Worm (Caenorhabditis elegans): ENCODE data around the gene T05H10.8.

T05H10.8 gene

ce11 chrII:8071012-8071625 is 12.2 kb downstream of the T05H10.8 start:
- TF ChIP-seq flt-1 (GFP tag; IDR thresholded peaks at IDR 0.05) (no peak), ref-1 (GFP tag; conservative IDR thresholded peaks at IDR 0.05) (no peak), cog-1 (tag; optimal IDR thresholded peaks at IDR 0.05) (no peak), ztf-29 (GFP tag; IDR thresholded peaks at IDR 0.05) (no peak), klf-2 (GFP tag; conservative IDR thresholded peaks at IDR 0.05) (no peak), T22C8.4 (GFP tag; IDR thresholded peaks at IDR 0.05) (no peak)

DNA sequence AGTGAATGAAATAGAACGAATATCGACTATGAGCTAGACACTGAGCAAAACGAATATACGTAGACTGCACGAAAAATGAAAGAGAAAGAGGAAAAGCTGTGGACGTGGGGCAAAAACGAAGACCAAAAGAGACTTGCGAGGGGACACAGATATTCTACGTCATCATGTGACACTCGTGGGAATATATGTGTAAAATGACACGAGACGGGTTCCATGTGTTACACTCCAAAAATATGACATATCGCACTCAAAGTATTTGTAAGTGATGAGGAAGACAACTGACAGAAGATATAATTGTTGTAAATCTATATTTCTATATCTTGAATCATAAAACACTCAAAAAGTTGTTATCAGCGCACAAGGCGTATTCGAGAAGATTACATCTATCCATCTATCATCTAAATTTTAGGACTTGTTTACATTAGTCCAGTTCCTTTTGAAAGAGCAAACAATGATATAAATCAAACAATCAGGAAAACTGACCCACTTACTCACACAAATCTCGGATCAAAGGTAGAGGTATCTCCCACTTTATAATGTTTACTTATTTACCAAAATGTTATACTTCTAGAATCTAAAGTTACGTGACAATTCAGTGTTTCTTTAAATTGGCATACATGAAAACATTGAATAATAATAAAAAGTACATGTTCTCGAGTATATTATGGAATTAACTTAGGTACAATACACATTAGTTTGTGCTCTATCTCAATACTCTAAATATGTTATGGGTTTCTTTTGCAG is 13.1 kb downstream of the T05H10.8 start:
- no peak for TF ChIP-seq med-1 (GFP tag; optimal IDR thresholded peaks at IDR 0.05; ENCODE audit: insufficient read depth)
- peak; percentile 28 for TF ChIP-seq cog-1 (tag; optimal IDR thresholded peaks at IDR 0.05)
- TF ChIP-seq tab-1 (GFP tag; IDR thresholded peaks at IDR 0.05), result no peak
- no peak for TF ChIP-seq ref-1 (GFP tag; conservative IDR thresholded peaks at IDR 0.05)

ce11 chrII:8073222-8073621 is 14.4 kb downstream of the T05H10.8 start, which contains the start of gene gpcp-2:
TSS of gene gpcp-2 (minus strand) at chrII:8073374.
- TF ChIP-seq med-1 (GFP tag; optimal IDR thresholded peaks at IDR 0.05; ENCODE audit: insufficient read depth), result no peak
- no peak for TF ChIP-seq T22C8.4 (GFP tag; IDR thresholded peaks at IDR 0.05)
- TF ChIP-seq flt-1 (GFP tag; IDR thresholded peaks at IDR 0.05), result no peak
- no peak for TF ChIP-seq ztf-29 (GFP tag; IDR thresholded peaks at IDR 0.05)
- no peak for TF ChIP-seq klf-2 (GFP tag; conservative IDR thresholded peaks at IDR 0.05)
- TF ChIP-seq tab-1 (GFP tag; IDR thresholded peaks at IDR 0.05), result no peak
- no peak for TF ChIP-seq ztf-23 (GFP tag; IDR thresholded peaks at IDR 0.05)

ce11 chrII:8074058-8074457 is 15.2 kb downstream of the T05H10.8 start:
- TF ChIP-seq cog-1 (tag; optimal IDR thresholded peaks at IDR 0.05) (no peak), med-1 (GFP tag; optimal IDR thresholded peaks at IDR 0.05; ENCODE audit: insufficient read depth) (no peak), ref-1 (GFP tag; conservative IDR thresholded peaks at IDR 0.05) (no peak), ztf-23 (GFP tag; IDR thresholded peaks at IDR 0.05) (no peak), klf-2 (GFP tag; conservative IDR thresholded peaks at IDR 0.05) (no peak), flt-1 (GFP tag; IDR thresholded peaks at IDR 0.05) (no peak), tab-1 (GFP tag; IDR thresholded peaks at IDR 0.05) (no peak), ztf-29 (GFP tag; IDR thresholded peaks at IDR 0.05) (no peak), T22C8.4 (GFP tag; IDR thresholded peaks at IDR 0.05) (no peak)

- peak; percentile 60; the same call in 1 of the 2 replicates for TF ChIP-seq ztf-23 (GFP tag; IDR thresholded peaks at IDR 0.05)
- peak; percentile 71 for TF ChIP-seq T22C8.4 (GFP tag; IDR thresholded peaks at IDR 0.05)
- TF ChIP-seq med-1 (GFP tag; optimal IDR thresholded peaks at IDR 0.05; ENCODE audit: insufficient read depth), result peak; percentile 44
- TF ChIP-seq tab-1 (GFP tag; IDR thresholded peaks at IDR 0.05), result peak; percentile 84
- TF ChIP-seq cog-1 (tag; optimal IDR thresholded peaks at IDR 0.05), result peak; percentile 47
- TF ChIP-seq ztf-29 (GFP tag; IDR thresholded peaks at IDR 0.05), result peak; percentile 80
- TF ChIP-seq ref-1 (GFP tag; conservative IDR thresholded peaks at IDR 0.05), result peak; percentile 68
- peak; percentile 44; the same call in 1 of the 2 replicates for TF ChIP-seq klf-2 (GFP tag; conservative IDR thresholded peaks at IDR 0.05)
- peak; percentile 93 for TF ChIP-seq flt-1 (GFP tag; IDR thresholded peaks at IDR 0.05)
Observed at ce11 chrII:8075324-8075810, 16.5 kb downstream of the T05H10.8 start, which contains the start of gene K02C4.2. TSS of gene K02C4.2 (plus strand) at chrII:8075760.

DNA sequence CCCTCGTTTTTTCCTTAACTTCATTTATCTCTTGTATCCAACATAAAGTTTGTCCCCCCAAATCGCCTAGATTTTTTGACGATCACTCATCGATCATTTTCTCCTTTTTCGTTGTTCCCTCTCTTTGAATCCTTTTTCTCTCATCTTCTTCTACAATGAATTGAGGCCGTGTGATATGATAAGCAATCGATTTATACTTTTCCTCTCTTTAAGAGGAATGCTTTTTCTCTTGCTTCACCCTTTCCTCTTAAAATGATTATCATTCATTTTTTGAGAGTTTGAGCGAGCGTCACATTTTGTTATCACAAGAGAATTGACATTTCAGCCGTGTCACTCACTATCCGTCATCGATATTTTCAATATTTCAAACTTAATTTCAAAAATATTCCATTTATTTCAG is 19.2 kb downstream of the T05H10.8 start, which contains the start of gene K02C4.5:
TSS of gene K02C4.5 (plus strand) at position 395 of the 400 bp plus-strand sequence.
- no peak for TF ChIP-seq flt-1 (GFP tag; IDR thresholded peaks at IDR 0.05)
- TF ChIP-seq tab-1 (GFP tag; IDR thresholded peaks at IDR 0.05), result no peak
- no peak for TF ChIP-seq med-1 (GFP tag; optimal IDR thresholded peaks at IDR 0.05; ENCODE audit: insufficient read depth)
- TF ChIP-seq ref-1 (GFP tag; conservative IDR thresholded peaks at IDR 0.05), result no peak
- no peak for TF ChIP-seq cog-1 (tag; optimal IDR thresholded peaks at IDR 0.05)
- no peak for TF ChIP-seq klf-2 (GFP tag; conservative IDR thresholded peaks at IDR 0.05)
- TF ChIP-seq ztf-23 (GFP tag; IDR thresholded peaks at IDR 0.05), result no peak
- no peak for TF ChIP-seq T22C8.4 (GFP tag; IDR thresholded peaks at IDR 0.05)

DNA sequence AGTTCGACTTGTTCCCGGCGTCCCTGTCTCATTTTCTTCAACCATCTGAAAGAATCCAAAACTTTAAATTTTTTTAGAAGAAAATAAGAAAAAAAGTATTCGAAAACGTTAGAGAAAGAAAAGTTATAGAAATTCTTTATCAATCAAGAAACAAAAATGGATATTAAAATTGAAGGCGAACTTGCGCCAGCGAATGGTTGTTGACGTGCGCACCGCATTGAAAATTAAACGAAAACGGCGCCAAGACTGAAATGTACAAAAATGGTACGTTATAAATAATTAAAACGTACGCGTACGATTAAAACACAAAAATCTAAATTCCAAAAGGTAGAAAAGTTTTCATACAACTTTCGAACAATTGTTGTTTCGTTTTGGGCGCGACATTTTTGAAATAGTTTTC is 27.9 kb downstream of the T05H10.8 start, which contains the start of gene K02C4.3:
TSS of gene K02C4.3 (minus strand) at position 51 of the 400 bp plus-strand sequence.
- TF ChIP-seq tab-1 (GFP tag; IDR thresholded peaks at IDR 0.05), result no peak
- no peak for TF ChIP-seq flt-1 (GFP tag; IDR thresholded peaks at IDR 0.05)
- TF ChIP-seq ztf-23 (GFP tag; IDR thresholded peaks at IDR 0.05), result no peak
- no peak for TF ChIP-seq klf-2 (GFP tag; conservative IDR thresholded peaks at IDR 0.05)
- no peak for TF ChIP-seq ref-1 (GFP tag; conservative IDR thresholded peaks at IDR 0.05)
- no peak for TF ChIP-seq med-1 (GFP tag; optimal IDR thresholded peaks at IDR 0.05; ENCODE audit: insufficient read depth)
- no peak for TF ChIP-seq cog-1 (tag; optimal IDR thresholded peaks at IDR 0.05)
- TF ChIP-seq ztf-29 (GFP tag; IDR thresholded peaks at IDR 0.05), result no peak
- TF ChIP-seq T22C8.4 (GFP tag; IDR thresholded peaks at IDR 0.05), result no peak

DNA sequence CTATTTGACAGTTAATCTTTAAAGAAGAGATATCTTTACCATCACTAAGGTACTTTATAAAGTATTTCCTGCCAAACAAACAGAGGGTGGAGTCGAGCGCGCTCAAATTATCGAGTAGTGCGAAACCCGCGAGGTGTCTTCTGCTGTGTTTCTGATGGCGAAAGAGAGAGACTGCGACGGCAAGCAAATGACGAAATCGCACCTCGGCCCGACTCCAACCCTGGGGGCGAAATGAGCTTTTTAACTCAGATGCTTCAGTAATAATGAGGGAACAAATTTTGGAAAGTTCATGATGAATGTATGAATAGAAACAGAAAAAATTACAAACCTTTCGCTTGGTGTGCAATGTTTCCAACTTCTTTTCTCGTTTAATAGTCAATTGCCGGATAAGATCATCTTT is 32.7 kb downstream of the T05H10.8 start:
- TF ChIP-seq klf-2 (GFP tag; conservative IDR thresholded peaks at IDR 0.05) (no peak), T22C8.4 (GFP tag; IDR thresholded peaks at IDR 0.05) (no peak), flt-1 (GFP tag; IDR thresholded peaks at IDR 0.05) (no peak), ref-1 (GFP tag; conservative IDR thresholded peaks at IDR 0.05) (no peak), med-1 (GFP tag; optimal IDR thresholded peaks at IDR 0.05; ENCODE audit: insufficient read depth) (no peak), ztf-23 (GFP tag; IDR thresholded peaks at IDR 0.05) (no peak), tab-1 (GFP tag; IDR thresholded peaks at IDR 0.05) (no peak), ztf-29 (GFP tag; IDR thresholded peaks at IDR 0.05) (no peak), cog-1 (tag; optimal IDR thresholded peaks at IDR 0.05) (no peak)

- TF ChIP-seq tab-1 (GFP tag; IDR thresholded peaks at IDR 0.05) (no peak), T22C8.4 (GFP tag; IDR thresholded peaks at IDR 0.05) (no peak), ztf-29 (GFP tag; IDR thresholded peaks at IDR 0.05) (no peak), klf-2 (GFP tag; conservative IDR thresholded peaks at IDR 0.05) (no peak), flt-1 (GFP tag; IDR thresholded peaks at IDR 0.05) (no peak), cog-1 (tag; optimal IDR thresholded peaks at IDR 0.05) (no peak), ref-1 (GFP tag; conservative IDR thresholded peaks at IDR 0.05) (no peak), ztf-23 (GFP tag; IDR thresholded peaks at IDR 0.05) (no peak), med-1 (GFP tag; optimal IDR thresholded peaks at IDR 0.05; ENCODE audit: insufficient read depth) (no peak)
Observed at ce11 chrII:8092537-8092936, 33.7 kb downstream of the T05H10.8 start, which contains the start of gene ltd-1. TSS of gene ltd-1 (minus strand) at chrII:8092754.
